Worm (Caenorhabditis elegans) whole organism, L4/young adult: Measurements from ENCODE around the gene str-177.

ENCODE experiments used
- W03F9.2 ChIP-seq: fragments of 150-350 bp; optimal IDR thresholded peaks from 2 replicates; lab custom pipeline; 2014; ENCODE audit warnings: missing biosample characterization, missing genetic modification characterization
- him-1 ChIP-seq: sonication (generic microtip); optimal IDR thresholded peaks from 2 replicates; lab custom pipeline; 2016; ENCODE audit warnings: missing genotype, missing genetic modification reagents, missing genetic modification characterization, missing compliant biosample characterization

ce11 chrV:9218214-9218613, 19.4 kb upstream of the str-177 start:
- TF ChIP-seq him-1 (tag; lab: Kevin White, UChicago) (no peak), W03F9.2 (tag; lab: Kevin White, UChicago) (no peak)
